Worm (Caenorhabditis elegans): ENCODE results near the gene T19C4.1.

- no peak for TF ChIP-seq zip-2 (tag; optimal IDR thresholded peaks at IDR 0.05)
- TF ChIP-seq dmd-9 (GFP tag; IDR thresholded peaks at IDR 0.05) = no peak
- no peak for TF ChIP-seq lin-15B (tag; optimal IDR thresholded peaks at IDR 0.05)
- no peak for TF ChIP-seq aly-2 (tag; optimal IDR thresholded peaks at IDR 0.05)
- no peak for TF ChIP-seq F49E8.2 (tag; optimal IDR thresholded peaks at IDR 0.05; ENCODE audit: borderline replicate concordance)
- no peak for TF ChIP-seq daf-16 (GFP tag; optimal IDR thresholded peaks at IDR 0.05)
- no peak for TF ChIP-seq daf-16 (tag; optimal IDR thresholded peaks at IDR 0.05)
Measured at ce11 chrV:11196109-11196508, 46.6 kb downstream of the T19C4.1 start, which contains the start of gene clc-6.

All from whole organism, L4 larva.